Worm (Caenorhabditis elegans): ENCODE measurements around the gene lgc-29.

lgc-29 gene

ce11 chrV:4120629-4121028 lies 18.2 kb upstream of the lgc-29 start, which contains the start of gene T05B4.10:
Gene T05B4.10, minus strand, starts transcription at chrV:4120729.
- no peak for TF ChIP-seq unc-39 (tag; optimal IDR thresholded peaks at IDR 0.05)
- no peak for TF ChIP-seq C34F6.9 (tag; optimal IDR thresholded peaks at IDR 0.05)
- no peak for TF ChIP-seq egl-27 (tag; optimal IDR thresholded peaks at IDR 0.05)
- no peak for TF ChIP-seq gmeb-1 (tag; optimal IDR thresholded peaks at IDR 0.05)
- no peak for TF ChIP-seq ama-1 (optimal IDR thresholded peaks at IDR 0.05)
- TF ChIP-seq mdl-1 (tag; optimal IDR thresholded peaks at IDR 0.05) = no peak
- no peak for TF ChIP-seq lin-39 (tag; optimal IDR thresholded peaks at IDR 0.05)
- no peak for TF ChIP-seq ztf-4 (tag; optimal IDR thresholded peaks at IDR 0.05)
- no peak for TF ChIP-seq ceh-82 (tag; optimal IDR thresholded peaks at IDR 0.05)
- TF ChIP-seq nhr-12 (tag; optimal IDR thresholded peaks at IDR 0.05) = no peak
- no peak for TF ChIP-seq elt-1 (tag; optimal IDR thresholded peaks at IDR 0.05)
- TF ChIP-seq sem-4 (tag; optimal IDR thresholded peaks at IDR 0.05) = no peak
- TF ChIP-seq blmp-1 (tag; optimal IDR thresholded peaks at IDR 0.05; ENCODE audit: insufficient read depth) = no peak
- TF ChIP-seq aly-2 (tag; optimal IDR thresholded peaks at IDR 0.05) = no peak
- TF ChIP-seq nhr-10 (tag; optimal IDR thresholded peaks at IDR 0.05) = no peak

- TF ChIP-seq ztf-11 (tag; optimal IDR thresholded peaks at IDR 0.05) (no peak), ztf-1 (GFP tag; conservative IDR thresholded peaks at IDR 0.05) (no peak), nhr-237 (tag; optimal IDR thresholded peaks at IDR 0.05) (no peak), elt-1 (tag; optimal IDR thresholded peaks at IDR 0.05) (no peak), zag-1 (tag; optimal IDR thresholded peaks at IDR 0.05) (no peak), C34F6.9 (tag; optimal IDR thresholded peaks at IDR 0.05) (no peak), lsy-2 (tag; optimal IDR thresholded peaks at IDR 0.05) (no peak), ama-1 (optimal IDR thresholded peaks at IDR 0.05) (no peak)
These were observed 16.4 kb upstream of the lgc-29 start, which contains the start of gene phat-5 for ce11 chrV:4122415-4122814. Gene phat-5, minus strand, starts transcription at chrV:4122515.

ce11 chrV:4125552-4126084 lies 13.2 kb upstream of the lgc-29 start, which contains the start of gene T05B4.12:
Gene T05B4.12, minus strand, starts transcription at chrV:4126034.
- TF ChIP-seq sma-3 (GFP tag; optimal IDR thresholded peaks at IDR 0.05) = no peak
- TF ChIP-seq nhr-6 (tag; optimal IDR thresholded peaks at IDR 0.05) = no peak
- no peak for TF ChIP-seq gmeb-1 (tag; optimal IDR thresholded peaks at IDR 0.05)
- no peak for TF ChIP-seq unc-55 (GFP tag; optimal IDR thresholded peaks at IDR 0.05)
- no peak for TF ChIP-seq nhr-23 (tag; optimal IDR thresholded peaks at IDR 0.05)
- TF ChIP-seq ZK546.5 (tag; optimal IDR thresholded peaks at IDR 0.05) = no peak

ce11 chrV:4127435-4127834 lies 11.4 kb upstream of the lgc-29 start, which contains the start of gene T05B4.13:
Gene T05B4.13, minus strand, starts transcription at chrV:4127535.
- no peak for TF ChIP-seq fos-1 (tag; optimal IDR thresholded peaks at IDR 0.05)
- TF ChIP-seq unc-62 (GFP tag; optimal IDR thresholded peaks at IDR 0.05) = no peak
- no peak for TF ChIP-seq sem-4 (tag; optimal IDR thresholded peaks at IDR 0.05)
- TF ChIP-seq nhr-77 (tag; optimal IDR thresholded peaks at IDR 0.05) = no peak
- TF ChIP-seq dmd-4 (tag; optimal IDR thresholded peaks at IDR 0.05) = no peak
- no peak for TF ChIP-seq F13H6.1 (tag; optimal IDR thresholded peaks at IDR 0.05)
- no peak for TF ChIP-seq mbf-1 (tag; optimal IDR thresholded peaks at IDR 0.05)
- no peak for TF ChIP-seq ZK546.5 (tag; optimal IDR thresholded peaks at IDR 0.05)
- no peak for TF ChIP-seq nhr-129 (tag; optimal IDR thresholded peaks at IDR 0.05)

ce11 chrV:4129604-4130003 lies 9.2 kb upstream of the lgc-29 start, which contains the start of gene phat-4:
Gene phat-4, plus strand, starts transcription at chrV:4129904.
- TF ChIP-seq lsy-2 (tag; optimal IDR thresholded peaks at IDR 0.05) (no peak), snpc-4 (tag; optimal IDR thresholded peaks at IDR 0.05) (no peak), unc-62 (GFP tag; optimal IDR thresholded peaks at IDR 0.05) (no peak), nhr-12 (tag; optimal IDR thresholded peaks at IDR 0.05) (no peak), nhr-25 (tag; optimal IDR thresholded peaks at IDR 0.05) (no peak), ztf-11 (tag; optimal IDR thresholded peaks at IDR 0.05) (no peak), gmeb-1 (tag; optimal IDR thresholded peaks at IDR 0.05) (no peak), nhr-77 (tag; optimal IDR thresholded peaks at IDR 0.05) (no peak), lin-13 (GFP tag; optimal IDR thresholded peaks at IDR 0.05) (no peak), crh-2 (tag; optimal IDR thresholded peaks at IDR 0.05) (no peak), nhr-11 (tag; optimal IDR thresholded peaks at IDR 0.05) (no peak), mab-5 (tag; optimal IDR thresholded peaks at IDR 0.05) (no peak), sma-3 (GFP tag; optimal IDR thresholded peaks at IDR 0.05) (no peak), peb-1 (tag; optimal IDR thresholded peaks at IDR 0.05) (no peak), sem-4 (tag; optimal IDR thresholded peaks at IDR 0.05) (no peak), elt-3 (tag; optimal IDR thresholded peaks at IDR 0.05) (no peak), ceh-82 (tag; optimal IDR thresholded peaks at IDR 0.05) (no peak)
